Fruit fly (Drosophila melanogaster) whole organism: ENCODE data around the gene CG43923.
"Not testable (repeated sequence)": the region's sequence is repeated elsewhere in the genome, so short reads cannot be mapped to it uniquely, and the experiment has no call there.

Experiments
- CG8478 ChIP-seq: fragments of >200 bp; optimal IDR thresholded peaks from 2 replicates; lab custom pipeline; 2018; ENCODE audit warnings: inconsistent platforms
- Dll ChIP-seq: fragments of >200 bp; optimal IDR thresholded peaks from 2 replicates; lab custom pipeline; 2017
- EcR ChIP-seq, 2 experiments: fragments of >200 bp; optimal IDR thresholded peaks; 2 replicates each; lab custom pipeline; 2017; ENCODE audit warnings: missing biosample characterization in 2 of 2, missing genetic modification characterization in 2 of 2, missing genetic modification reagents in 2 of 2
- pan ChIP-seq: fragments of >200 bp; optimal IDR thresholded peaks from 2 replicates; lab custom pipeline; 2017
- psq ChIP-seq: fragments of >200 bp; optimal IDR thresholded peaks from 2 replicates; lab custom pipeline; 2017
- usp ChIP-seq: fragments of >200 bp; optimal IDR thresholded peaks from 2 replicates; lab custom pipeline; 2017; ENCODE audit warnings: missing biosample characterization, missing genetic modification characterization, mixed read lengths

CG43923 gene

DNA sequence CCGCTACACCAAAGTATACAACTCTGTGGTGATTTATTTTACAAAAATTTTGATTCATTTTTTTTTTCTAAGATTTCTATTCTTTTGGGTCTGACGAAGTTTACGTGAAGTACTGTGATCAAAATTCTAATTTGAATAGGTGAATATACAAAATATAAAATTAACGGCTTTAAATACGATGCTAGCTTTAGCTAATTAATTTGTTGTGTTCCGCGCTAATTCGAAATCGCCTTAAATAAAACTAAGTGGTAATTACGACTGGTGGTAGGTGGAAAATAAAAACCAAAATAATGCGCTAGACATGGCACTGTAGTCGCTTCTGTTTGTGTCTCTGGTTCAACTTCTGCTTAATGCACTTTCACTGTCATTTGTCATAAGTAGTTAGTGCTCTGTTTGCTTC is at the start of gene CG43923:
CG43923 (minus strand) TSS at position 101 of the 400 bp plus-strand sequence.
- TF ChIP-seq usp; psq (lab: Kevin White, UChicago); Dll (lab: Kevin White, UChicago): not testable (repeated sequence)

DNA sequence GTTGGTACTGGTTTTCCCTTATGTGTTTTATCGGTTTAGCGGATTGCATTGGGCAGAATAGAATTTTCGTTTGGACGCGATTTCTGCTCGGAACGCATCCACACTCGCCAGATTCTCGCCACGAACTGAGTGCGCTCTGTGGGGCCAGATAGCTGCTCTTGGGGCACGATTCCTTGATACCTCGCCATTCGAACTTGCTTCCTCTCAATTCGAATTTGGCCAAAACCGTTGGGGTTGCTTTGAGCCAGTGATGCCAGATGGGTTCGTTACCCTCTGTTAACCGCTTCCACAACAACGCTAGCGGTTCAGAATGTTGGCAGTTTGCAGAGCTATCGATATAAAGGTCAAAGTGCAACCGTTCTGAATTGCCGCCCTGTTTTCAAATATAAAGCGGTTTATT is 42.3 kb upstream of the CG43923 start, which contains the start of gene stol:
stol (minus strand) TSS at position 101 of the 400 bp plus-strand sequence.
- TF ChIP-seq Dll (lab: Kevin White, UChicago); usp; EcR (GFP tag; optimal IDR thresholded peaks at IDR 0.05; lab: Kevin White, UChicago): not testable (repeated sequence)

DNA sequence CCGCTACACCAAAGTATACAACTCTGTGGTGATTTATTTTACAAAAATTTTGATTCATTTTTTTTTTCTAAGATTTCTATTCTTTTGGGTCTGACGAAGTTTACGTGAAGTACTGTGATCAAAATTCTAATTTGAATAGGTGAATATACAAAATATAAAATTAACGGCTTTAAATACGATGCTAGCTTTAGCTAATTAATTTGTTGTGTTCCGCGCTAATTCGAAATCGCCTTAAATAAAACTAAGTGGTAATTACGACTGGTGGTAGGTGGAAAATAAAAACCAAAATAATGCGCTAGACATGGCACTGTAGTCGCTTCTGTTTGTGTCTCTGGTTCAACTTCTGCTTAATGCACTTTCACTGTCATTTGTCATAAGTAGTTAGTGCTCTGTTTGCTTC is 35.1 kb upstream of the CG43923 start, which contains the start of gene CG43924:
CG43924 (minus strand) TSS at position 101 of the 400 bp plus-strand sequence.
- not testable (repeated sequence) for TF ChIP-seq EcR (GFP tag; optimal IDR thresholded peaks at IDR 0.05; lab: Kevin White, UChicago); Dll (lab: Kevin White, UChicago); CG8478

- TF ChIP-seq EcR (GFP tag; optimal IDR thresholded peaks at IDR 0.05; lab: Kevin White, UChicago); usp; pan (lab: Kevin White, UChicago): not testable (repeated sequence)
Measured at dm6 chr2L:15704871-15705270, 29.0 kb upstream of the CG43923 start, which contains the start of gene CG31827. Gene CG31827, plus strand, starts transcription at chr2L:15705171.

- TF ChIP-seq EcR (GFP tag; optimal IDR thresholded peaks at IDR 0.05; lab: Kevin White, UChicago); psq (lab: Kevin White, UChicago); pan (lab: Kevin White, UChicago): not testable (repeated sequence)
Measured at dm6 chr2L:15695738-15696137, 19.8 kb upstream of the CG43923 start, which contains the start of gene CG31780. Gene CG31780, plus strand, starts transcription at chr2L:15696038.

- not testable (repeated sequence) for TF ChIP-seq EcR (GFP tag; optimal IDR thresholded peaks at IDR 0.05; lab: Kevin White, UChicago); Dll (lab: Kevin White, UChicago); pan (lab: Kevin White, UChicago)
Measured at dm6 chr2L:15694371-15694770, 18.5 kb upstream of the CG43923 start, which contains the start of gene CG44140. Gene CG44140, minus strand, starts transcription at chr2L:15694471.

- TF ChIP-seq usp; psq (lab: Kevin White, UChicago); CG8478: not testable (repeated sequence)
Measured at dm6 chr2L:15669874-15670273, 6.0 kb downstream of the CG43923 start, which contains the start of gene CG18478. Gene CG18478, plus strand, starts transcription at chr2L:15670174.

- not testable (repeated sequence) for TF ChIP-seq Dll, pan, psq (lab: Kevin White, UChicago)
Measured at dm6 chr2L:15660741-15661140, 15.2 kb downstream of the CG43923 start, which contains the start of gene CG18477. Gene CG18477, plus strand, starts transcription at chr2L:15661041.

DNA sequence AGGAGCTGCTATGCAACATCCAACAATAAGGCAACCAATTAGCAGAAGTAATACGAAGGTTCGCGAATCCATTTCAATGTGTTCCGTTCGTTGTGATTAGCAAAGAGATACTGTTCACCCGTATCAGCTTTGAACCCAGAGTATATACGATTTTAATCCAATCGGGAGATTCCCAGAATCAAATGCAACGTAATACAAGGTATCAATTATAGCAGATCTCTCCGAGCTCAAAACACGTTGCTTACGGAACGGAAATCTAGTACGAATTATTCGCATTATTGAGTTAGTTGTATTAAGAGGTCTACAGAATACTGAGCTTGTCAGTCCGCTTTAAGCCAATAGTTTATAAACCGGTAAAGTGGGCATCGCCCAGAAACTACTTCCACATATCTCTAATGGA is 16.5 kb downstream of the CG43923 start, which contains the start of gene CG44141:
CG44141 (minus strand) TSS at position 101 of the 400 bp plus-strand sequence.
- TF ChIP-seq EcR (GFP tag; optimal IDR thresholded peaks at IDR 0.05; lab: Kevin White, UChicago); Dll (lab: Kevin White, UChicago); psq (lab: Kevin White, UChicago): not testable (repeated sequence)

dm6 chr2L:15643791-15644190 is 32.1 kb downstream of the CG43923 start:
- no peak for TF ChIP-seq EcR (GFP tag; optimal IDR thresholded peaks at IDR 0.05; lab: Kevin White, UChicago)
- no peak for TF ChIP-seq usp
- no peak for TF ChIP-seq CG8478
- no peak for TF ChIP-seq pan (lab: Kevin White, UChicago)
- TF ChIP-seq psq (lab: Kevin White, UChicago): no peak
- TF ChIP-seq Dll (lab: Kevin White, UChicago): no peak

DNA sequence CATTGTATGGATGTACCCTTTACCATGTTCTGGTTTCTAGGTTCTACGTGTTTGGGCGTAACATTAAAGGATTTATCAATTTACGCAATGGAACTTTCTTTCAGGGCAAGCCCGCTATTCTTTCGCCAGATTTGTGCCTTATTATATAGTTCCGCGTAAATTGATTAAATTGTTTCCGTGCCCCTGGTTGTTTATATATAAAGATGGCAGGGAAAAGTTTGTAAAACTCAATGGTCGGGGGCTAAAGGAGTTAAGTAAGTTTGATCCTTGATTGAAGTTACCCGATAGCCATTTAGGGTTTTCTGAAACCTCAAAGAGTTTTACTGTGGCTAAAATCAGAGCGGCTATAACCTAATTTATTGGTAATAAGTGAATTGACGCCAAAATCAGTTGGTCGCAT is 34.2 kb downstream of the CG43923 start:
- TF ChIP-seq Dll (lab: Kevin White, UChicago): no peak
- TF ChIP-seq EcR (GFP tag; optimal IDR thresholded peaks at IDR 0.05; lab: Kevin White, UChicago): no peak
- TF ChIP-seq usp: no peak
- TF ChIP-seq pan (lab: Kevin White, UChicago): no peak
- TF ChIP-seq CG8478: no peak
- no peak for TF ChIP-seq psq (lab: Kevin White, UChicago)

DNA sequence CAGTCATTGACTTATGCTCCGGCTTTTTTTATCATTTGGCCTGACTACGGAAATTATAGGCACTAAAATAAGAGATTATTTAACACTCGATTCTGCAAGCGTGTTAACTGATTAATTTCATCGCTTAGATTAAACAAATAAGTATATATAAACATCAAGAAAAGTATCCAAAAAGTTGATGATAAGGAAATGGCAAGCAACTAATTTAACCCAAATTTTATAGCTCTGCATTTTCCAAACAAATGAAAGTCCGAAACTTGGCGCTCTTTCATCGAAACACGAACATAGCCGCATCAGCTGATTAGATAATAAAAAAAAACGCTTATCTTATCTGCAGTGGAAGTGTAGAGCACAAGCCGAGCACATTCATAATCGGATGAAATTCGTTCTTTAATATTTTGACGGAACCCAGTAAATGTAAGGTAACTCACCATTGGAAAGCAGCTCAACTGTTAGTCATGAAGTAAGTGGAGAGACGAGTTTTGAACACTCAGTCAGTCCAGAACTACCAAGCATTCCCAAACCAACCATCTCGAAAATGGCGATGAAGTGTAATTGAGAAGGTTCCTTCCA is 46.2 kb downstream of the CG43923 start, which contains the start of gene CG18480:
CG18480 (plus strand) TSS at position 407 of the 573 bp plus-strand sequence.
- TF ChIP-seq pan (lab: Kevin White, UChicago): no peak
- no peak for TF ChIP-seq CG8478
- no peak for TF ChIP-seq psq (lab: Kevin White, UChicago)
- no peak for TF ChIP-seq Dll (lab: Kevin White, UChicago)
- TF ChIP-seq usp: no peak
- no peak for TF ChIP-seq EcR (GFP tag; optimal IDR thresholded peaks at IDR 0.05; lab: Kevin White, UChicago)

DNA sequence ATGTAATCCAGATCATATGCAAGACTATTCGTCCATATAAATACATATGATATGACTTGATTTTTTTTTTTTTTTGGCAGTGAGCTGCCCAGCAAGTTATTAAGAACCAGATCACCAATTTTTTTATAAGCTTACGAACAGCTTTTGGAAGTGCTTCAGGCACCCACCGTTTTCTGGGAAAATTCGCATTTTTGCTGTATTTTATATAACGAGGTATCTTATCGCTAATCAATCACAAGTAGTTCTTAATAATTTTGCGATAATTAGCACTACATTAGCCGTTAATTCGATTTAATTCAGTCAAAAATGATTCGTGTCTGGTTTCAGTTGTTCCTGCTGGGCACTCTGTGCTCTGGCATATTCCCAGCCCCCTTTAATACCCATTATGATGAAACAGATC is 47.5 kb downstream of the CG43923 start, which contains the start of gene CG7631:
CG7631 (plus strand) TSS at position 301 of the 400 bp plus-strand sequence.
- TF ChIP-seq EcR (GFP tag; optimal IDR thresholded peaks at IDR 0.05; lab: Kevin White, UChicago) (no peak), psq (lab: Kevin White, UChicago) (no peak), CG8478 (no peak), Dll (lab: Kevin White, UChicago) (no peak), pan (lab: Kevin White, UChicago) (no peak), usp (no peak)
